Fruit fly (Drosophila melanogaster) S2 (cell line): ENCODE data around the gene CG7271.

Source experiments
- CG8478 ChIP-seq: fragments of >200 bp; optimal IDR thresholded peaks from 2 replicates; lab custom pipeline; 2018
- CTCF ChIP-seq, 2 experiments: fragments of >200 bp; optimal IDR thresholded peaks; 2 replicates each; lab custom pipeline; 2018

The CG7271 gene

DNA sequence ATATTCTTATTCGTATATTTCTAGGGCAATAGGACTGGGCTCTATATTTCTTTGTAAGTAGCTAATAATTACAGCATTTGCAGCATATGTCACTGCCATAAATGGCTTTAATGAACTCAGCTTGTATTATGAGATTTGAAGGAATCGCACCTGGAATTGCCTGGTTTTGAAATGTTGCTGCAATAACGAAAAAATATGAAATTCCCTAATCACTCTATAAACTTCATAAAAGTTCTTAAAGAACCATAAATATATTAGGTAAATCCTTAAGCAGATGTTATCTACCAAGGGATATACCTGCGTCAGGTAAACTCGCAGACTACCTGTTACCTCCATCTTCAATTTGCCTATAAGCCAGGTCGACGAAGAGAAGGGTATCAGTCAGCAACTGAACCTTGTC is at the start of gene CG7271:
Gene CG7271 (plus strand): TSS at position 373 of the 400 bp plus-strand sequence.
- TF ChIP-seq CG8478 (lab: Kevin White, UChicago): no peak
- TF ChIP-seq CTCF (optimal IDR thresholded peaks at IDR 0.05; lab: Kevin White, UChicago): no peak

DNA sequence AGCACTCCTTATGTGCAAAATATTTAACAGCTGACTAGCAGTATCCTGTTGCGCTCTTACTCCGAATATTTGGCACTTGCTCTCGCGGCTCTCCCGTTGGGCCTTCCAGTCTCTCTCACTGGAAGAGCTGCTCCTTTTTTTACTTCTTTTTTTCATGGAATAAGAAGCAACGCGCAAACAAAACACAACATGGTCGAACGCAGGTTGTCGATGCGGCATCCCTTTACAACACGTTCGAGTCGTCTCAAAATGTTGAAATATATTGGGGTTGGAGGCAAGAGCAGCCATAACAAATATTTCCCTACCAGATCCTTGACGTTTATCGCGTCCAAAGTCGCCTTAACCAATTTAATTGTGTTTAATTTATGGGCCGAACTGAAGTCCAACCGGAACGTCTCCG is 48.7 kb upstream of the CG7271 start:
- TF ChIP-seq CG8478 (lab: Kevin White, UChicago) (no peak), CTCF (optimal IDR thresholded peaks at IDR 0.05; lab: Kevin White, UChicago) (no peak)

DNA sequence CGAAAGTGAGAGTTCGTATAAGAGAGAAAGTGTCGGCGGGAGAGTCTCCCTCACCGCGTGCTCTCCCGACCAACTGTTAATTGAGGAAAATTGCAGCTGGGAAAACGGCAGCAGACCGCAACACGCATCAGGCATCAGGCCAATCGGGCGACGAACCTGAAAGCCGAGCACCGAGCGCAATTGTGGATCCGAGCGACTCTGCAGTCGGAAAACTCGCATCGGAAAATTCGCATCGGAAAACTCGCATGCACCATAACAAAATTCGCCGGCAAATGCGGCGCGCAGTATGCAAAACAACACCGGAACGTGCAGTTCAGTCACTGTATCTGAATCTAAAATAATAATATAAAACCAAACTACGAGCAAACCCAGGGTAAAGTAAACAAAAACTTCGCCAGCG is 28.6 kb upstream of the CG7271 start, which contains the start of gene AstC-R1:
Gene AstC-R1 (plus strand): TSS at position 301 of the 400 bp plus-strand sequence.
- TF ChIP-seq CTCF (optimal IDR thresholded peaks at IDR 0.05; lab: Kevin White, UChicago) (no peak), CG8478 (lab: Kevin White, UChicago) (no peak)

DNA sequence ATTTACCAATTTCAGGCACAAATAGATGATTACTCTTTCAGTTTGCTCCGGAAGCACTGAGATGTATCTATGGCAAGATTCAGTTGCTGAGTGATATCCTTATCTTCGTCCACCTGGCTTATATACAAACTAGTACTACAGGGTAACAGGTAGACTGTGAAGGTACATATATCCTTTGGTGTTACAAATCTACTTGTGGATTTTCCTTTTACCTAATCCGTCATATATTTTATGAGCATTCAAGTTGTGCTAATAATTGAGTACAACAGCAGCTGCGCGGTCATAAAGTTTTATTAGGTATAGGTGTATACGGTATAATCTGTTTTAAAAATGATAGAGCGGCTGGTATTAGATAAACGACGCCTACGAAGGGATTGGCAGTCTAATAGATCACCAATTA is 5.1 kb downstream of the CG7271 start, which contains the start of gene term:
Gene term (minus strand): TSS at position 101 of the 400 bp plus-strand sequence.
- TF ChIP-seq CG8478 (lab: Kevin White, UChicago) (no peak), CTCF (optimal IDR thresholded peaks at IDR 0.05; lab: Kevin White, UChicago) (no peak)

DNA sequence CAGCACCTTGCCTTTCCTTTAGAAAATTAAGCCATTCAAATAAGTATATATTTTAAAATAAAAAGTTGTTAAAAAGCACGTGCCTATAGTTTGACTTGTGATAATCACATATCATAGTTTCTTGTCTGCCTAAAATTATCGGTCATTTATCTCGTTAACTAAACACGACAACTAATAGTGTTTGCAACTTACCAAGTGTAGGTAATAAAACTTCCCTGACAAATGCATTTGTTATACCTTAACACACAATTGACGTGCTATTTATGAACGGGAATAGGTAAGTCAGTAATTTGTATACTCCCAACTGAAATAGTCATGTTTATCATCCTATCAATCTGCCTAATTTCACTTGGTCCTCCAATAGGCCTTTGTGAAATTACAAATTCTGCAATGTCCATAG is 14.6 kb downstream of the CG7271 start, which contains the start of gene CG18234:
Gene CG18234 (plus strand): TSS at position 301 of the 400 bp plus-strand sequence.
- no peak for TF ChIP-seq CG8478 (lab: Kevin White, UChicago)

DNA sequence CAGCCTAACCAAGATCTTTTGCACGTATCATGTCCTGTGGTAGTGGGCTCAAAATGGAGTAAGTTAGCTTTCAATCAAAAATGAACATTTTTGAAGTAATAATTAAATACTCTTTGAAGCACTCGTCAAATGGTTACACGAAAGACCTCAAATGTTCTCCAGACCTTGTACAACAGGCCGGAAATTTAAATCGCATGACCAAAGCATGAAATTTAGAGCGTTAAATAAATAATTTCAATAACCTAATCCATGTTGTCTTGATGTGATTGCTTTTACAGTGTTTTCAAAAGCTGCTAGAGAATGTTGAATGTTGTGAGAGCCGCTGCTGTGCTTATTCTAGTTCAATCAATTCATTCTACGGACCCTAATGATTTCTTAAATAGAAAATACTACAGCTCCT is 16.6 kb downstream of the CG7271 start, which contains the start of gene CG18233:
Gene CG18233 (plus strand): TSS at position 301 of the 400 bp plus-strand sequence.
- TF ChIP-seq CTCF (optimal IDR thresholded peaks at IDR 0.05; lab: Kevin White, UChicago) (no peak), CG8478 (lab: Kevin White, UChicago) (no peak)

DNA sequence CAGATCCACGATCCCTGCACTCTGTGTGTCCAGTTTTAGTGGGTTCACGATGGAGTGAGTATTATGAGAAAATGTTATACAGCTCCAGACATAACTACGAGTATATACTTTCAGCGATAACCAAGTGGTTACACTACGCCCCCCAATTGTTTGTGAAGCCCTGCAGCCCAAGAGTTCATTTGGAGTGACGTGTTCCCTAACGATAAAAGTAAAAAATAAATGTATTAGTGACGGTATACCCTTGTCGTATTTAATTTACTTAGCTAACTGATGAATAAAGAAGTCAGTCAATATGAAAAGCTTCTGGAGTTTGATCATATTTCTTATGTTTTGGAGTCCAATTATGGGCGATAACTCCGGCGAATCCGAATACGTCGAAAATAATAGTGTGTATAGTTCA is 18.6 kb downstream of the CG7271 start, which contains the start of gene CG18231:
Gene CG18231 (plus strand): TSS at position 301 of the 400 bp plus-strand sequence.
- no peak for TF ChIP-seq CTCF (optimal IDR thresholded peaks at IDR 0.05; lab: Kevin White, UChicago)
- TF ChIP-seq CG8478 (lab: Kevin White, UChicago): no peak

DNA sequence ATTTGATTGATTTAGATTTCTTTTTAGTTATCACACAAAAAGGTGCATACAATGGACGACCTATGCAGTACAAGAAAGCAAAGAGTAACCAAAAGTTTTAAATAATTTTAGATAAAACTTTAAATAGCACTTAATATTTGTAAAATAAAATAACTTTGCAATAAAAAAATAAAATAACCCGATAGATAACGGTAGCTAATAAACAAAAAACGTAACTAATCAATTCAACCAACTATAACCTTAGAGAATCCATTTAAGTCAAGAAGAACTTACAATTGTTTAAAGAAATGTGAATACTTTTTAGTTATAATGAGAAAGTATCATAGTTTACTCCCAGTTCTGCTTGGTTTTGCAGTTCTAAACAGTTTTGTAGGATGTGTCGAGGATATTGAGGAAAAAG is 20.8 kb downstream of the CG7271 start, which contains the start of gene CG32201:
Gene CG32201 (plus strand): TSS at position 301 of the 400 bp plus-strand sequence.
- TF ChIP-seq CG8478 (lab: Kevin White, UChicago) (no peak), CTCF (optimal IDR thresholded peaks at IDR 0.05; lab: Kevin White, UChicago) (no peak)

DNA sequence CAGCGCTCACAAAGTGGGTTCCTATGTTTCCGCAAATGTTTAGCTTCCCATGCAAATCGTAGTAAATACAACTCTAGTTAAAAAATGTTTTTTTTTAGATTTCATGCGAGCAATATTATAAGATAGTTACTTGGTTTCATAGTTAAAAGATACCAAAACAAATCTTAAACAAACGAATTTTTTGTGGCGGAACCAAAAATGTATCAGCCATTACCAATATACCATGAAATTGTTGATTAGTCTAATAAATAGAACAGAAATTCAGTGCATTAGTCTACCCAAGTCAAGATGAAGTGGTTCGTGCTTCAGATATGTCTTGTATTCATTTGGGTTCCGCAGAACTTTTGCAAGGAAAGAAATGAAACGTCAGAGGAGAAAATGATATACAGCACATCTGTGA is 23.0 kb downstream of the CG7271 start, which contains the start of gene CG32199:
Gene CG32199 (plus strand): TSS at position 301 of the 400 bp plus-strand sequence.
- TF ChIP-seq CG8478 (lab: Kevin White, UChicago): no peak
- TF ChIP-seq CTCF (optimal IDR thresholded peaks at IDR 0.05; lab: Kevin White, UChicago): no peak

DNA sequence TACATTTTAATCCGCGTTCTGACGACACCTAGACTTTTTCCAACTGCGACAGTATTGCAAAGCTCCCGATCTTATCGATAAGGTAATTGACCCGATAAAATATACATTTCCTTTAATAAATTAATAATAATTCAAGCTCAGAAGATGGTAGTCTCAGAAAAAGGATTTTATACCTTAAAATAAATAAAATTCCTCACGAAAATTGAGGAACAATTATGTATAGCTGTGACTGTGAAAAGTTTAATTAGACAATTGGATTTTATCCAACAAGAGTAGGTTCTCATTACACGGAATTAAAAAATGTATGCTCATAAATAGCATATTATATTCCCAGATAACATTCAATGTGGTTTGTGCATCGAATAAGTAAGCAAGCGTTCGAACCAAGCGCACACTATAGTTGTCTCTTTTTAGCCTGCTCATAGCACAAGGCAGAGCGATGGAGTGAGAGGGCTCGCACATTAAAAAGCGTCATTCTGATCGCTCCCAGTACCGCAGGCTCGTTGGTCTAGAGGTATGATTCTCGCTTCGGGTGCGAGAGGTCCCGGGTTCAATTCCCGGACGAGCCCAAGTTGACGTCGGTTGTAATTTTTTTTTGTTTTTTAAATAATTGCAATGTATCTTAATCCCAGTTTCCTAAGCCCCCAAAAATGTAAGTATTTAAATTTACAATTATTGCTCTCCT is 29.5 kb downstream of the CG7271 start, which contains the start of the genes CG13380 and CG4174:
Gene CG13380 (minus strand): TSS at position 51 of the 685 bp plus-strand sequence.
Gene CG4174 (minus strand): TSS at position 51 of the 685 bp plus-strand sequence.
- TF ChIP-seq CTCF (optimal IDR thresholded peaks at IDR 0.05; lab: Kevin White, UChicago): peak; percentile 67 to 69
- no peak for TF ChIP-seq CG8478 (lab: Kevin White, UChicago)

DNA sequence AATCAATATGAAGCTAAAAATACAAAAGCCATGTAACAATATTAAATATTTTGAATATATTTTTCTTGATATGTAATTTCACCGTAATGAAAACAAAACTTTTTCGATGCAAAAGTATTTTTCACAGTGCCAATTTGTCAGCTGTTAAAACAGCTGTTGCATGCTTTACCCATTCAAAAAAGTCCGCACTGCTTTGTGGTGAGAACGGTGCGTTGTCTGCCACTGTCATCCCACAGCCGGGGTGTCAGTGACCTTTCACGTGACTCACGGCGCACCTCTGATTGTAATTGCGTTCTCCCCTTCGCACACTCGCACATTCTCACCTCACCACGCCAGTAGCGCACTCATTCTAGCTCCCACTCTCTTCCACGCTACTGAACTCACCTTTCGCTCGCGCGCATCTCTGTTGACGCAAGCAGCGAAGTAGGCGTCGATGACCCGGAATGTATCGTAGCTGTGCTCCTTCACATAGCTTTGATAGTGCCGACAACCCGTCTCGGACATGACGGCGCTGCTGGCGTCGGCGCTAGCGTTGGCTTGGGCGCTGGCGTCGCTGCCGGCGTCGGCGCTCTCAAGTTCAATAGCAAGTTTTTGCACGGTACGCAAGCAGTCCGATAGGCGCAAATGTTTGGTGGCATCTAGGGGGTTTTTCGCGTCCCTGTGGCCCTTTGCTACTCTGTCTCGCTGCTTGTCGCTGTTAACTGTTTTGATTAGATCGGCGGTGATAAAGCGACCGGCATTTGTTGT is 32.6 kb downstream of the CG7271 start:
- TF ChIP-seq CTCF (optimal IDR thresholded peaks at IDR 0.05; lab: Kevin White, UChicago) (peak in 1 of 2 experiments; percentile 35), CG8478 (lab: Kevin White, UChicago) (no peak)

DNA sequence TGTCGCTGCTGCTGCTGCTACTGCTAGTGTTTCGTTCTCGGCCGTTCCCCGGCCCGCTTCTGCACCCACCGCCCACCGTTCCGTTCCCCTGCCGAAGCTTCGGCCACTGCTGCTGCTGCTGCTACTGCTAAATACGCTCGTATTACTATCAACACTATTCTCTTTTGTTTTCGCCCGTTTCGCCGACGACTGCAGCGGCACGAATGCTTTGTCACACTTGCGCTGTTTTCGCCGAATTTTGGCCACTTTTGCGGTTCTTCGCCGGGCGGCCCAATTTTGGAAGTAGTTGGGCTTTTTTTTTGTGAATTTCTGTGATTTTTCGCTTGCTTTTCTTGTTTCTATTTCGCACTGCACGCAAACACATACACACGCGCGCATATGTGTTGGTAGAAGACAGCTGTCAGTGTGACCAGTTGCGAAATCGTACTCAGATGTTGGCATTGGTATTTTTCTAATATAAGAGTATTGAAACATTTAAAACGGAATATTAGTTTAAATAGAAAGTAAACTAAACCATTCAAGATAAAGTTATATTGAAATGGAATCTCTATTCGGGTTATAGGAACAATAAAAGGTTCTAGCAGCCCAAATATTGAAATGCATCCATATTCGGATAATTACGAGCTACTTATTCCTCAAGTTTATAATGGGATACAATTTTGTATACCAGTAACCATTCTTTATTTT is 33.3 kb downstream of the CG7271 start, which contains the start of gene not:
Gene not (minus strand): TSS at position 395 of the 687 bp plus-strand sequence.
- TF ChIP-seq CTCF (optimal IDR thresholded peaks at IDR 0.05; lab: Kevin White, UChicago): no peak
- no peak for TF ChIP-seq CG8478 (lab: Kevin White, UChicago)

DNA sequence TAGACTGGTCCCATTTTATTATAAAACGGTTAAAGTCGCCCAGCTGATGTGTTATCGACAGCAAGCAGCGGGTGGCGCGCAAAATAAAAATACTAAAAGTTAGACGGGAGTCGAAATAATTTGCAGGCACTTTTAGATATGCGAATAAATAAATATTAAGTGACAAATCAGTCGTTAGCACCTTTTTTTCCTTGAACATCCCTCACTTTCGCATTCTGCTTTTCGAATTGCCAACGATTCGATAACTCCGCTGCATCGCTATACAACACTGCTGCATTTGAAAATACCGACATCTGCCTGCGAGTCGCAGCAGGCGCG is 33.8 kb downstream of the CG7271 start, which contains the start of gene bora:
Gene bora (plus strand): TSS at position 271 of the 318 bp plus-strand sequence.
- TF ChIP-seq CG8478 (lab: Kevin White, UChicago) (no peak), CTCF (optimal IDR thresholded peaks at IDR 0.05; lab: Kevin White, UChicago) (no peak)

DNA sequence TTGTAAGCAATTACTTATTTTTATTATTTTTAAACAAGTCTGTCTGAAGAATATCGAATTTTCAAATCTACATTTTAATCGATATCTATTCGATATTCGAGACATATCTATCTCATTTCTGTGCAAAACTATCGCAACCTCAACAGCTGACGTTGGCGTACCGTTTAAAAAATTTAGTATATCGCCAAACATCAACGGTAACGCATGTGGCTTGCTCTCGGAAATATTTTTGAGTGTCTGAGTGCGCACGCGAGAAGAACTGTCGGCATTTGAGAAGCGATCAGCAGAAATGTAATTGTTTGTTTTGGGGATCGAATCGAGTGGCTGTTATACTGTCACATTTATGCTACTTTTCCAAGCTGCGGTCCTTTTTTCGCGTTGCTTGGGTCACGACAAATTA is 37.2 kb downstream of the CG7271 start, which contains the start of gene MYPT-75D:
Gene MYPT-75D (plus strand): TSS at position 174 of the 400 bp plus-strand sequence.
- TF ChIP-seq CTCF (optimal IDR thresholded peaks at IDR 0.05; lab: Kevin White, UChicago) (no peak), CG8478 (lab: Kevin White, UChicago) (no peak)
